Worm (Caenorhabditis elegans): ENCODE results near the gene Y105C5B.19.

ce11 chrIV:15938471-15938870 lies 45.3 kb downstream of the Y105C5B.19 start:
- TF ChIP-seq elt-2 (tag; optimal IDR thresholded peaks at IDR 0.05) (no peak), elt-4 (tag; optimal IDR thresholded peaks at IDR 0.05) (no peak), dve-1 (tag; optimal IDR thresholded peaks at IDR 0.05) (no peak), nfya-1 (tag; optimal IDR thresholded peaks at IDR 0.05) (no peak), pros-1 (tag; optimal IDR thresholded peaks at IDR 0.05) (no peak), gmeb-2 (tag; optimal IDR thresholded peaks at IDR 0.05) (no peak), ama-1 (optimal IDR thresholded peaks at IDR 0.05) (no peak), lin-11 (tag; optimal IDR thresholded peaks at IDR 0.05) (no peak), pha-4 (tag; optimal IDR thresholded peaks at IDR 0.05) (no peak), unc-55 (GFP tag; optimal IDR thresholded peaks at IDR 0.05) (no peak), fkh-10 (GFP tag; optimal IDR thresholded peaks at IDR 0.05) (no peak), ceh-9 (tag; optimal IDR thresholded peaks at IDR 0.05) (no peak), ztf-16 (tag; optimal IDR thresholded peaks at IDR 0.05) (no peak)

Measured in whole organism, late embryonic.